Fruit fly (Drosophila melanogaster): ENCODE results near the gene eater.

The eater gene

dm6 chr3R:27139963-27140362, 40.5 kb upstream of the eater start (continued):
- no peak for TF ChIP-seq CG33213 (GFP tag; optimal IDR thresholded peaks at IDR 0.05)
- peak; percentile 31 for TF ChIP-seq CG1603 (tag; optimal IDR thresholded peaks at IDR 0.05)
- TF ChIP-seq gem (tag; optimal IDR thresholded peaks at IDR 0.05), result peak; percentile 37
- TF ChIP-seq CG11504 (tag; optimal IDR thresholded peaks at IDR 0.05), result peak; percentile 21
- TF ChIP-seq CG4820 (GFP tag; optimal IDR thresholded peaks at IDR 0.05), result no peak
- TF ChIP-seq CG3847 (GFP tag; IDR thresholded peaks at IDR 0.05), result 0 out of 2 replicates have a peak, but pooled peaks have one; percentile 5
- peak; percentile 17 for TF ChIP-seq CG8290 (GFP tag; optimal IDR thresholded peaks at IDR 0.05)
- no peak for TF ChIP-seq CG8290 (tag; optimal IDR thresholded peaks at IDR 0.05)
- TF ChIP-seq ATbp (GFP tag; optimal IDR thresholded peaks at IDR 0.05), result peak; percentile 7
- TF ChIP-seq shn (GFP tag; optimal IDR thresholded peaks at IDR 0.05), result no peak
- peak; percentile 33 for TF ChIP-seq Ets65A (GFP tag)
- peak; percentile 12 for TF ChIP-seq fd96Cb (tag; optimal IDR thresholded peaks at IDR 0.05)

- no peak for TF ChIP-seq CG32772 (GFP tag; IDR thresholded peaks at IDR 0.05)
Observed at dm6 chr3R:27138700-27139099, 39.2 kb upstream of the eater start.

- TF ChIP-seq zf30C (GFP tag; optimal IDR thresholded peaks at IDR 0.05), result no peak
- no peak for TF ChIP-seq CG4282 (GFP tag; optimal IDR thresholded peaks at IDR 0.05)
- TF ChIP-seq CG8359 (GFP tag; optimal IDR thresholded peaks at IDR 0.05; ENCODE audit: borderline replicate concordance), result peak; percentile 36
- no peak for TF ChIP-seq Side (GFP tag; optimal IDR thresholded peaks at IDR 0.05)
- TF ChIP-seq tin (GFP tag; optimal IDR thresholded peaks at IDR 0.05), result no peak
- peak; percentile 91 for TF ChIP-seq CG4360 (GFP tag; IDR thresholded peaks at IDR 0.05)
- TF ChIP-seq CG2712 (tag; optimal IDR thresholded peaks at IDR 0.05), result peak; percentile 19
- no peak for TF ChIP-seq CG16779 (GFP tag; IDR thresholded peaks at IDR 0.05)
- TF ChIP-seq CG10462 (GFP tag; optimal IDR thresholded peaks at IDR 0.05), result peak; percentile 8
- TF ChIP-seq CG18764 (GFP tag; optimal IDR thresholded peaks at IDR 0.05), result peak; percentile 1
- TF ChIP-seq CG6689 (GFP tag; IDR thresholded peaks at IDR 0.05), result 0 out of 2 replicates have a peak, but pooled peaks have one; percentile 24
- no peak for TF ChIP-seq gro (GFP tag; optimal IDR thresholded peaks at IDR 0.05)
- no peak for TF ChIP-seq usp (GFP tag; optimal IDR thresholded peaks at IDR 0.05)
- no peak for TF ChIP-seq ham (GFP tag; IDR thresholded peaks at IDR 0.05)
- TF ChIP-seq ems (GFP tag; optimal IDR thresholded peaks at IDR 0.05), result no peak
- peak; percentile 3 for TF ChIP-seq Antp (GFP tag; optimal IDR thresholded peaks at IDR 0.05)
- no peak for TF ChIP-seq Gsc (GFP tag; IDR thresholded peaks at IDR 0.05)
- TF ChIP-seq CG3407 (GFP tag; optimal IDR thresholded peaks at IDR 0.05), result peak; percentile 65
- no peak for TF ChIP-seq dysf (GFP tag; IDR thresholded peaks at IDR 0.05)
- TF ChIP-seq Bgb (GFP tag; IDR thresholded peaks at IDR 0.05; ENCODE audit: partially characterized antibody), result no peak
- TF ChIP-seq chif (GFP tag; optimal IDR thresholded peaks at IDR 0.05), result no peak
- no peak for TF ChIP-seq onecut (GFP tag; IDR thresholded peaks at IDR 0.05)
- no peak for TF ChIP-seq her (GFP tag; optimal IDR thresholded peaks at IDR 0.05)
- TF ChIP-seq Hr78 (GFP tag; optimal IDR thresholded peaks at IDR 0.05), result peak in 1 of 2 experiments; percentile 68
- peak; percentile 49 for TF ChIP-seq gcm (GFP tag; optimal IDR thresholded peaks at IDR 0.05)
- TF ChIP-seq chn (GFP tag; optimal IDR thresholded peaks at IDR 0.05), result no peak
- no peak for TF ChIP-seq Scr (GFP tag; IDR thresholded peaks at IDR 0.05; ENCODE audit: partially characterized antibody)
- TF ChIP-seq CG13296 (GFP tag; optimal IDR thresholded peaks at IDR 0.05), result no peak
- no peak for TF ChIP-seq CG7928 (GFP tag; optimal IDR thresholded peaks at IDR 0.05)
- TF ChIP-seq otp (GFP tag; IDR thresholded peaks at IDR 0.05), result 0 out of 3 replicates have a peak, but pooled peaks have one; percentile 50
- no peak for TF ChIP-seq Sin3A (optimal IDR thresholded peaks at IDR 0.05)
- no peak for TF ChIP-seq cas (GFP tag; IDR thresholded peaks at IDR 0.05)
- TF ChIP-seq CG6683 (GFP tag; optimal IDR thresholded peaks at IDR 0.05), result peak; percentile 10
- TF ChIP-seq CG7745 (tag; optimal IDR thresholded peaks at IDR 0.05), result no peak
- no peak for TF ChIP-seq ro (GFP tag; IDR thresholded peaks at IDR 0.05)
- no peak for TF ChIP-seq sc (optimal IDR thresholded peaks at IDR 0.05)
- peak; percentile 60 for TF ChIP-seq sc (GFP tag; optimal IDR thresholded peaks at IDR 0.05)
Observed at dm6 chr3R:27137914-27138323, 38.4 kb upstream of the eater start.
